Fruit fly (Drosophila melanogaster): Measurements from ENCODE around the gene CG7149.
A peak's percentile ranks its signal among the peaks of the same experiment; 100 is the strongest.

Gene CG7149

DNA sequence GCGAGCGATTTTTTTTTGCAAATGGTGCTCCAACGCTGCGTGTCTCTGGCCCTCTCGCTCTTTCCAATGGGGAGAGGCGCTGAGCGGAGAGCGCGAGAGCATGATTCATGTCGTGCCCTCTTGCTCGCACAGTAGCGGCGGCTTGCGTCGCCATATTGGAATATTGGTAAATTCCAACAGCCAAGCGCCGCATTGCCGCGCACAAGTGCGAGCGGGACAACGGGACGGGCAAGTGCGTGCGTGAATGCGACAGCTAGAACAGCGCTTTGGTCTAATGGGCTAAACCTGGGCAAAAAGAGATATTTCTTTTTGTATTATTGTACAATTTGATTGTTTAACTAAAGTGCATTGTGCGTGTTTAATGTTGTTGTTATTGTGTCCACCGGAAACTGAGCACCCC is 37.9 kb upstream of the CG7149 start:
- TF ChIP-seq Abd-B (GFP tag; optimal IDR thresholded peaks at IDR 0.05) (no peak), Rel (GFP tag; optimal IDR thresholded peaks at IDR 0.05) (no peak), Rel (tag; optimal IDR thresholded peaks at IDR 0.05) (peak; percentile 39), dmrt93B (GFP tag; optimal IDR thresholded peaks at IDR 0.05) (no peak), CG9705 (GFP tag; optimal IDR thresholded peaks at IDR 0.05) (peak; percentile 13), lola (GFP tag; optimal IDR thresholded peaks at IDR 0.05) (no peak), dl (GFP tag; optimal IDR thresholded peaks at IDR 0.05; ENCODE audit: insufficient read depth in 1 of 2, partially characterized antibody in 2 of 2) (peak; percentile 49 to 87), HLH106 (tag; optimal IDR thresholded peaks at IDR 0.05) (peak; percentile 42), Jra (GFP tag; optimal IDR thresholded peaks at IDR 0.05) (peak; percentile 87), CrebA (GFP tag; optimal IDR thresholded peaks at IDR 0.05; ENCODE audit: borderline replicate concordance) (no peak), dsf (GFP tag; optimal IDR thresholded peaks at IDR 0.05; ENCODE audit: borderline replicate concordance) (no peak), foxo (GFP tag; optimal IDR thresholded peaks at IDR 0.05) (no peak), br (GFP tag; optimal IDR thresholded peaks at IDR 0.05) (peak; percentile 31), h (GFP tag; optimal IDR thresholded peaks at IDR 0.05) (peak; percentile 58), Vsx2 (GFP tag; optimal IDR thresholded peaks at IDR 0.05; ENCODE audit: partially characterized antibody) (no peak), Dif (GFP tag; optimal IDR thresholded peaks at IDR 0.05; ENCODE audit: partially characterized antibody) (peak; percentile 86), Myc (optimal IDR thresholded peaks at IDR 0.05) (no peak), rgr (GFP tag; optimal IDR thresholded peaks at IDR 0.05) (peak; percentile 25), ey (GFP tag; optimal IDR thresholded peaks at IDR 0.05) (no peak), Mio (GFP tag; optimal IDR thresholded peaks at IDR 0.05) (no peak), CG32264 (GFP tag; optimal IDR thresholded peaks at IDR 0.05) (no peak), usp (GFP tag; optimal IDR thresholded peaks at IDR 0.05) (no peak), Hr78 (GFP tag; optimal IDR thresholded peaks at IDR 0.05) (no peak), Hr83 (GFP tag; optimal IDR thresholded peaks at IDR 0.05; ENCODE audit: poor library complexity, severe bottlenecking) (peak; percentile 52), psq (GFP tag; optimal IDR thresholded peaks at IDR 0.05) (no peak), Dfd (GFP tag; optimal IDR thresholded peaks at IDR 0.05) (no peak), fru (GFP tag; optimal IDR thresholded peaks at IDR 0.05) (peak; percentile 28)

DNA sequence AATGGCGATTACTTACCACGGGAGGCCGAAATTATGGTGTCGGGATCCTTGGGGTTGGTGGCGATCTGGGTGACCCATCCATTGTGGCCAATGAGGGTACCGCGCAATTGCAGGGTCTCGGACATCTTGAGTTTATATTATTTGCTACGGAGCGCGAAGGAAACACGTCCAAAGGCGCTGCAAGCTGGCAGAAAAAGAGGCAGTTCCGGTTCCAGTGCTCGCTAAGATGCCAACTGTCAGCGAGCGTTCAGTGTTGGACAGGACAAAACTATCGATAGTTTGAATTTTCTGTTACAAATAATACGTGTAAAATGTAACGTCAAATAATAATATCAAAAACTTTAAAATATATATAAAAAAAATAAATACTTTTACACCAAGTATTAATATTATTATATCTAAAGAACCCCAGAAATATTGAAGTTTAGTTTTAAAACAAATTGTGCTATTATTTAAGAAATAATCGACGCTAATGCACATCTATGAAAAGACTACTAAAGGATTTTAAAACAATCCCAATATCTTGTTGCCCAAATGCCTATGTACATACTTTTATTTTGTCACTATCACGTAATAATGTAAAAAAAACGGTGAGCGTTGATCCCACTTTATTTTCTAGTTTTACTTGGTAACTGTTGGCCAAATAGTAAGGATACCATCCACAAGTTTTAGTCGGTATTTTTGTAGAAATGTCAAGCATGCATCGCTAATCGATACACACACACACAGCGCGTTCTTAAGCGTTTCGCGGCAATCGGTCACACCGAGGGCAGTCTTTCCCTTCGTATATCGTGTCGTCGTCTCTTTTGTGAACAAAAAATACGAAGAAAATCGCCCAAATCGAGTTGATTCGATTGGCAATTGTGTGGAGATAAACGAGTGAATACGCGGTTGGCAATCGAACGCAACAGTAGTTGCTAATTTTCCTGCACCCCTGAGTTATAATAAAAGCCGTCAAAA is 37.0 kb upstream of the CG7149 start, which contains the start of the genes Rack1 and mts:
Gene Rack1, minus strand, starts transcription at position 271 of the 960 bp plus-strand sequence.
Gene mts, plus strand, starts transcription at position 606 of the 960 bp plus-strand sequence.
- TF ChIP-seq Mio (GFP tag; optimal IDR thresholded peaks at IDR 0.05) (peak; percentile 74), dl (GFP tag; optimal IDR thresholded peaks at IDR 0.05; ENCODE audit: insufficient read depth in 1 of 2, partially characterized antibody in 2 of 2) (no peak), rgr (GFP tag; optimal IDR thresholded peaks at IDR 0.05) (peak; percentile 92), Myc (optimal IDR thresholded peaks at IDR 0.05) (peak; percentile 50), Hr78 (GFP tag; optimal IDR thresholded peaks at IDR 0.05) (no peak), fru (GFP tag; optimal IDR thresholded peaks at IDR 0.05) (peak; percentile 67), Rel (GFP tag; optimal IDR thresholded peaks at IDR 0.05) (no peak), Rel (tag; optimal IDR thresholded peaks at IDR 0.05) (peak; percentile 62), sage (GFP tag; optimal IDR thresholded peaks at IDR 0.05) (peak; percentile 71), Vsx2 (GFP tag; optimal IDR thresholded peaks at IDR 0.05; ENCODE audit: partially characterized antibody) (no peak), HLH106 (tag; optimal IDR thresholded peaks at IDR 0.05) (peak; percentile 79), dmrt93B (GFP tag; optimal IDR thresholded peaks at IDR 0.05) (peak; percentile 83), Jra (GFP tag; optimal IDR thresholded peaks at IDR 0.05) (peak; percentile 79), Hnf4 (GFP tag; optimal IDR thresholded peaks at IDR 0.05) (peak; percentile 89), Sp1 (GFP tag; optimal IDR thresholded peaks at IDR 0.05) (peak; percentile 85), pan (optimal IDR thresholded peaks at IDR 0.05) (no peak), GATAd (GFP tag; optimal IDR thresholded peaks at IDR 0.05) (no peak), woc (GFP tag; optimal IDR thresholded peaks at IDR 0.05) (peak; percentile 34), ey (GFP tag; optimal IDR thresholded peaks at IDR 0.05) (peak; percentile 38), Dfd (GFP tag; optimal IDR thresholded peaks at IDR 0.05) (no peak), lola (GFP tag; optimal IDR thresholded peaks at IDR 0.05) (no peak), br (GFP tag; optimal IDR thresholded peaks at IDR 0.05) (peak; percentile 80), OdsH (GFP tag; optimal IDR thresholded peaks at IDR 0.05) (peak; percentile 72), Abd-B (GFP tag; optimal IDR thresholded peaks at IDR 0.05) (no peak), foxo (GFP tag; optimal IDR thresholded peaks at IDR 0.05) (peak in 1 of 2 experiments; percentile 65), h (GFP tag; optimal IDR thresholded peaks at IDR 0.05) (peak; percentile 81), psq (GFP tag; optimal IDR thresholded peaks at IDR 0.05) (peak; percentile 61), CrebA (GFP tag; optimal IDR thresholded peaks at IDR 0.05; ENCODE audit: borderline replicate concordance) (no peak), sv (GFP tag; optimal IDR thresholded peaks at IDR 0.05) (peak; percentile 71), Hr83 (GFP tag; optimal IDR thresholded peaks at IDR 0.05; ENCODE audit: poor library complexity, severe bottlenecking) (peak; percentile 98), CG32264 (GFP tag; optimal IDR thresholded peaks at IDR 0.05) (peak; percentile 26), usp (GFP tag; optimal IDR thresholded peaks at IDR 0.05) (no peak), CG9705 (GFP tag; optimal IDR thresholded peaks at IDR 0.05) (peak; percentile 83), N (GFP tag; optimal IDR thresholded peaks at IDR 0.05) (no peak), brk (GFP tag; optimal IDR thresholded peaks at IDR 0.05) (peak; percentile 67), jim (GFP tag; optimal IDR thresholded peaks at IDR 0.05) (no peak), dsf (GFP tag; optimal IDR thresholded peaks at IDR 0.05; ENCODE audit: borderline replicate concordance) (peak; percentile 29), tai (GFP tag; optimal IDR thresholded peaks at IDR 0.05) (no peak), Dif (GFP tag; optimal IDR thresholded peaks at IDR 0.05; ENCODE audit: partially characterized antibody) (peak; percentile 68)
